Worm (Caenorhabditis elegans): ENCODE data around the gene srg-13.

The srg-13 gene

ce11 chrIII:4703932-4704454 is 31.9 kb downstream of the srg-13 start, which contains the start of the genes clp-2 and mrpl-16 (continued):
- TF ChIP-seq daf-8 (GFP tag; IDR thresholded peaks at IDR 0.05): no peak
- no peak for TF ChIP-seq ztf-11 (tag; optimal IDR thresholded peaks at IDR 0.05)
- TF ChIP-seq hmg-1.1 (GFP tag; IDR thresholded peaks at IDR 0.05): no peak
- peak; percentile 72 for TF ChIP-seq mes-2 (tag; optimal IDR thresholded peaks at IDR 0.05; ENCODE audit: poor library complexity, severe bottlenecking)
- TF ChIP-seq arid-1 (GFP tag; conservative IDR thresholded peaks at IDR 0.05): no peak
- TF ChIP-seq nhr-28 (tag; optimal IDR thresholded peaks at IDR 0.05): peak; percentile 2
- TF ChIP-seq lin-39 (tag; optimal IDR thresholded peaks at IDR 0.05): no peak
- no peak for TF ChIP-seq mdt-29 (GFP tag; IDR thresholded peaks at IDR 0.05)

DNA sequence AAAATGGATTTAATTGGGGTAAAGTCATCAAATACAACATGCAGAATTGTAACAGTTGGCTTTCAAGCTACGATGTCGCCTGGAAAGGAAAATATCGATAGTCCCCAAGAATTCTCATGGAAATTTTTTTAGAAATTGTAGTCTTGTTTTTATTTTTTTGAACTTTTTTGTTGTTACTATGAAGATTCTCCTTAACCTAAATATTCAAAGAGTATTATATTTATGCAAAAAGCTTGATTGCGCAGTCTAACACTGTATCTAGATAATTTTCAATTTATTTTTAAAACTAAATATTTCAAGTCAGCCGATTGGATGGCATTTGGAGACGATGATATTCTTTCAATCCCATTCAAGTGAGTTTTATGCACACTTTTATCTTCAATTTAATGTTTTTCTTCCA is 33.2 kb downstream of the srg-13 start, which contains the start of gene pgap-2:
Gene pgap-2 (plus strand): TSS at position 301 of the 400 bp plus-strand sequence.
- TF ChIP-seq unc-62 (GFP tag; optimal IDR thresholded peaks at IDR 0.05 in 1 of 2): peak in 1 of 2 experiments; percentile 5
- no peak for TF ChIP-seq unc-62 (tag; optimal IDR thresholded peaks at IDR 0.05)
- no peak for TF ChIP-seq spr-1 (tag; optimal IDR thresholded peaks at IDR 0.05)

DNA sequence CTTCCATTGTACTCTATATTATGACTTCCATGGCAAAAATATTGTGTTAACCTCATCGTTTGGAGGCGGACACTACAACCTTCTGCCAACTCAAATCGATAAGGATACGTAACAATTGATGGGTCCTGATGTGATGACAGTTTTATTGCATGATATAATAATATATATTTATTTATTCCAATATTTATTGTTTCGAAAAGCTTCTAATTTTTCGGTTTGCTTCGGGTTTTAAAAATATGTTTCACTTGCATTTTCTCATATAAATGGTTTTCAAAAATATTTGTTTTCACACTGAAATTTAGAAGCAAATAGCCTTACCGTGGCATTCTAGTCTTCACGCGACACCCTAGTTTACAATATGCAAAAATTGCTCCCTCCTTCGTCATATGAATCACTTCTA is 34.6 kb downstream of the srg-13 start, which contains the start of gene T04A8.13:
Gene T04A8.13 (plus strand): TSS at position 301 of the 400 bp plus-strand sequence.
- no peak for TF ChIP-seq zag-1 (tag; optimal IDR thresholded peaks at IDR 0.05)
- no peak for TF ChIP-seq jun-1 (tag; optimal IDR thresholded peaks at IDR 0.05)
- no peak for TF ChIP-seq hlh-11 (tag; optimal IDR thresholded peaks at IDR 0.05)
- TF ChIP-seq lin-1 (GFP tag; IDR thresholded peaks at IDR 0.05): no peak
- TF ChIP-seq Y75B8A.6 (GFP tag; IDR thresholded peaks at IDR 0.05): no peak
- TF ChIP-seq D1046.2 (GFP tag; IDR thresholded peaks at IDR 0.05): no peak
- TF ChIP-seq ama-1 (optimal IDR thresholded peaks at IDR 0.05): no peak
- TF ChIP-seq lin-38 (GFP tag; IDR thresholded peaks at IDR 0.05): no peak
- no peak for TF ChIP-seq lir-3 (tag; optimal IDR thresholded peaks at IDR 0.05)

ce11 chrIII:4708909-4709308 is 36.9 kb downstream of the srg-13 start, which contains the start of gene T04A8.18:
Gene T04A8.18 (plus strand): TSS chrIII:4709209.
- TF ChIP-seq sdz-12 (GFP tag; optimal IDR thresholded peaks at IDR 0.05): no peak

DNA sequence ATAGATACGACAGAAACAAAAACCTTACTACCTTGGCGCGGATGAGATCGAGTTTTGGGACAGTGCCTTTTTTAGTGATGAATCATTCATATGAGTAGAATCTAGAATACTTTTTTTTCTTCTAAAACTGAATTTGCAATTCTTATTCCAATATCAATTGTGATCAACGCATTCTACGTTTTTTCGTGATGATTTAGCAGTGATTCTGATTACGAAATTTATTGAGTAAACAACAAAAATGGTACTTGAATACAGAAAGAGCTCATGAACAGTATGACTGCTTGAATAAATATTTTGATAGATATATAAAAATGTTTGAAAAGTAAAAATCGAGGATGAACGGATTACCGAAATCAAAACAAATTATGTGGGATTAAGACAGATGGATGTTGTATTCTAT is 43.0 kb downstream of the srg-13 start, which contains the start of gene him-18:
Gene him-18 (minus strand): TSS at position 101 of the 400 bp plus-strand sequence.
- TF ChIP-seq unc-130 (GFP tag; optimal IDR thresholded peaks at IDR 0.05): no peak
- TF ChIP-seq pha-4 (GFP tag; IDR thresholded peaks at IDR 0.05): no peak
- TF ChIP-seq pha-4 (tag; optimal IDR thresholded peaks at IDR 0.05): no peak

- TF ChIP-seq daf-8 (GFP tag; IDR thresholded peaks at IDR 0.05) (no peak), tra-1 (GFP tag; IDR thresholded peaks at IDR 0.05) (no peak), unc-130 (GFP tag; optimal IDR thresholded peaks at IDR 0.05) (no peak), daf-12 (tag; optimal IDR thresholded peaks at IDR 0.05) (no peak), nhr-111 (GFP tag; optimal IDR thresholded peaks at IDR 0.05) (no peak), unc-62 (GFP tag; optimal IDR thresholded peaks at IDR 0.05 in 1 of 2) (peak in 1 of 2 experiments; percentile 5), unc-62 (tag; optimal IDR thresholded peaks at IDR 0.05) (no peak), zfp-3 (GFP tag; conservative IDR thresholded peaks at IDR 0.05) (no peak), arid-1 (GFP tag; conservative IDR thresholded peaks at IDR 0.05) (no peak), madf-9 (GFP tag; conservative IDR thresholded peaks at IDR 0.05) (no peak), php-3 (GFP tag; IDR thresholded peaks at IDR 0.05) (no peak), nhr-10 (tag; optimal IDR thresholded peaks at IDR 0.05) (no peak), R02D3.7 (tag; optimal IDR thresholded peaks at IDR 0.05) (no peak), nhr-42 (GFP tag; IDR thresholded peaks at IDR 0.05) (no peak), lin-38 (GFP tag; IDR thresholded peaks at IDR 0.05) (peak; percentile 94), snpc-4 (tag; optimal IDR thresholded peaks at IDR 0.05) (no peak), Y75B8A.6 (GFP tag; IDR thresholded peaks at IDR 0.05) (no peak), dpl-1 (GFP tag; optimal IDR thresholded peaks at IDR 0.05) (peak; percentile 92), mdl-1 (tag; optimal IDR thresholded peaks at IDR 0.05) (no peak), nhr-6 (tag; optimal IDR thresholded peaks at IDR 0.05) (peak; percentile 21), vab-7 (GFP tag; IDR thresholded peaks at IDR 0.05) (no peak), ama-1 (optimal IDR thresholded peaks at IDR 0.05) (peak; percentile 68), egl-27 (tag; optimal IDR thresholded peaks at IDR 0.05) (no peak), lin-13 (GFP tag; optimal IDR thresholded peaks at IDR 0.05) (no peak), lir-3 (tag; optimal IDR thresholded peaks at IDR 0.05) (no peak)
These were observed 48.7 kb downstream of the srg-13 start, which contains the start of gene emb-5 for ce11 chrIII:4720620-4721227. Gene emb-5 (minus strand): TSS chrIII:4720670.

Data from whole organism, L4 larva.